Fruit fly (Drosophila melanogaster) whole organism, embryonic: ENCODE data around the gene Cpr65Az.

ENCODE experiments used
- Antp ChIP-seq: fragments of 200-800 bp; sonication (Bioruptor generic); optimal IDR thresholded peaks from 3 replicates; lab custom pipeline; 2016; ENCODE audit warnings: missing biosample characterization, missing genetic modification characterization
- CG10366 ChIP-seq: fragments of 200-800 bp; sonication (Bioruptor generic); IDR thresholded peaks from 2 replicates; pipeline ENCODE4 v1.3.6; 2022; ENCODE audit warnings: missing biosample characterization, missing genetic modification characterization
- CG10431 ChIP-seq: fragments of 200-800 bp; sonication (Bioruptor generic); optimal IDR thresholded peaks from 3 replicates; lab custom pipeline; 2018; ENCODE audit warnings: missing biosample characterization, mild to moderate bottlenecking, missing genetic modification characterization
- CG11247 ChIP-seq: fragments of 200-800 bp; sonication (Bioruptor generic); IDR thresholded peaks from 2 replicates; pipeline ENCODE4 v1.3.6; 2022; ENCODE audit warnings: missing biosample characterization, missing genetic modification characterization
- CG11723 ChIP-seq: fragments of 200-800 bp; sonication (Bioruptor generic); optimal IDR thresholded peaks from 2 replicates; lab custom pipeline; 2017; ENCODE audit warnings: missing biosample characterization, mild to moderate bottlenecking, missing genetic modification characterization
- CG12236 ChIP-seq: fragments of 200-800 bp; sonication (Bioruptor generic); optimal IDR thresholded peaks from 2 replicates; lab custom pipeline; 2016; ENCODE audit warnings: missing biosample characterization, missing genetic modification characterization
- CG12391 ChIP-seq: fragments of 200-800 bp; sonication (Bioruptor generic); optimal IDR thresholded peaks from 3 replicates; lab custom pipeline; 2018; ENCODE audit warnings: missing biosample characterization, mild to moderate bottlenecking, missing genetic modification characterization, moderate library complexity
- CG13775 ChIP-seq: fragments of 200-800 bp; sonication (Bioruptor generic); optimal IDR thresholded peaks from 3 replicates; lab custom pipeline; 2017; ENCODE audit warnings: missing biosample characterization, mild to moderate bottlenecking, missing genetic modification characterization
- CG14441 ChIP-seq: fragments of 200-800 bp; sonication (Bioruptor generic); IDR thresholded peaks from 2 replicates; pipeline ENCODE4 v1.3.6; 2022; ENCODE audit warnings: missing biosample characterization, missing genetic modification characterization
- CG17359 ChIP-seq: fragments of 200-800 bp; sonication (Bioruptor generic); optimal IDR thresholded peaks from 3 replicates; lab custom pipeline; 2018; ENCODE audit warnings: missing biosample characterization, mild to moderate bottlenecking, missing genetic modification characterization, moderate library complexity
- CG18262 ChIP-seq: fragments of 200-800 bp; optimal IDR thresholded peaks from 3 replicates; lab custom pipeline; 2019; ENCODE audit warnings: missing biosample characterization, mild to moderate bottlenecking, missing genetic modification characterization, moderate library complexity
- CG18619 ChIP-seq: fragments of 200-800 bp; sonication (Bioruptor generic); optimal IDR thresholded peaks from 3 replicates; lab custom pipeline; 2017; ENCODE audit warnings: missing biosample characterization, mild to moderate bottlenecking, missing genetic modification characterization
- CG31365 ChIP-seq: fragments of 200-800 bp; sonication (Bioruptor generic); optimal IDR thresholded peaks from 2 replicates; lab custom pipeline; 2018; ENCODE audit warnings: missing biosample characterization, mild to moderate bottlenecking, missing genetic modification characterization
- CG34376 ChIP-seq: fragments of 200-800 bp; sonication (Bioruptor generic); optimal IDR thresholded peaks from 2 replicates; lab custom pipeline; 2018; ENCODE audit warnings: missing biosample characterization, mild to moderate bottlenecking, missing genetic modification characterization
- CG3838 ChIP-seq: fragments of 200-800 bp; sonication (Bioruptor generic); optimal IDR thresholded peaks from 3 replicates; lab custom pipeline; 2016; ENCODE audit warnings: missing biosample characterization, missing genetic modification characterization
- CG5180 ChIP-seq: fragments of 200-800 bp; sonication (Bioruptor generic); optimal IDR thresholded peaks from 3 replicates; lab custom pipeline; 2017; ENCODE audit warnings: missing biosample characterization, missing genetic modification characterization, mild to moderate bottlenecking, moderate library complexity, missing genetic modification reagents
- CG5245 ChIP-seq: fragments of 200-800 bp; sonication (Bioruptor generic); optimal IDR thresholded peaks from 3 replicates; lab custom pipeline; 2016; ENCODE audit warnings: missing biosample characterization, missing genetic modification characterization
- CG6689 ChIP-seq: fragments of 200-800 bp; sonication (Bioruptor generic); IDR thresholded peaks from 2 replicates; pipeline ENCODE4 v1.3.6; 2022; ENCODE audit warnings: missing biosample characterization, missing genetic modification characterization
- CG6813 ChIP-seq: fragments of 200-800 bp; sonication (Bioruptor generic); optimal IDR thresholded peaks from 2 replicates; lab custom pipeline; 2017; ENCODE audit warnings: missing biosample characterization, missing genetic modification characterization, mild to moderate bottlenecking, moderate library complexity, missing genetic modification reagents
- CG8388 ChIP-seq: fragments of 200-800 bp; sonication (Bioruptor generic); optimal IDR thresholded peaks from 2 replicates; lab custom pipeline; 2019; ENCODE audit warnings: missing biosample characterization, mild to moderate bottlenecking, missing genetic modification characterization, moderate library complexity
- CG8765 ChIP-seq: fragments of 200-800 bp; sonication (Bioruptor generic); IDR thresholded peaks from 2 replicates; pipeline ENCODE4 v1.3.6; 2022; ENCODE audit warnings: missing biosample characterization, missing genetic modification characterization
- CG8944 ChIP-seq: fragments of 200-800 bp; sonication (Bioruptor generic); optimal IDR thresholded peaks from 3 replicates; lab custom pipeline; 2016; ENCODE audit warnings: missing biosample characterization, missing genetic modification characterization
- CoRest ChIP-seq: fragments of 200-800 bp; sonication (Bioruptor generic); optimal IDR thresholded peaks from 3 replicates; lab custom pipeline; 2018; ENCODE audit warnings: missing biosample characterization, mild to moderate bottlenecking, missing genetic modification characterization, moderate library complexity
- D19A ChIP-seq: fragments of 200-800 bp; optimal IDR thresholded peaks from 3 replicates; lab custom pipeline; 2019; ENCODE audit warnings: missing biosample characterization, mild to moderate bottlenecking, missing genetic modification characterization, moderate library complexity
- Hr51 ChIP-seq, 2 experiments: fragments of 200-800 bp; sonication (Bioruptor generic); optimal IDR thresholded peaks; 2 replicates in 1 of 2; 3 replicates in 1 of 2; lab custom pipeline; 2016 to 2018; ENCODE audit warnings: missing biosample characterization in 2 of 2, missing genetic modification characterization in 2 of 2, mild to moderate bottlenecking in 1 of 2, moderate library complexity in 1 of 2
- Mad ChIP-seq: fragments of 200-800 bp; sonication (Bioruptor generic); optimal IDR thresholded peaks from 2 replicates; lab custom pipeline; 2016; ENCODE audit warnings: missing biosample characterization, missing genetic modification characterization
- NK7.1 ChIP-seq: fragments of 200-800 bp; sonication (Bioruptor generic); optimal IDR thresholded peaks from 3 replicates; lab custom pipeline; 2016; ENCODE audit warnings: missing biosample characterization, missing genetic modification characterization
- Oli ChIP-seq: fragments of 200-800 bp; sonication (Bioruptor generic); optimal IDR thresholded peaks from 2 replicates; lab custom pipeline; 2018; ENCODE audit warnings: missing biosample characterization, mild to moderate bottlenecking, missing genetic modification characterization, moderate library complexity
- Sry-β ChIP-seq: fragments of 200-800 bp; sonication (Bioruptor generic); optimal IDR thresholded peaks from 2 replicates; lab custom pipeline; 2018; ENCODE audit warnings: missing biosample characterization, mild to moderate bottlenecking, missing genetic modification characterization, moderate library complexity
- bigmax ChIP-seq: fragments of 200-800 bp; sonication (Bioruptor generic); optimal IDR thresholded peaks from 2 replicates; lab custom pipeline; 2018; ENCODE audit warnings: missing biosample characterization, mild to moderate bottlenecking, missing genetic modification characterization
- caup ChIP-seq: fragments of 200-800 bp; sonication (Bioruptor generic); optimal IDR thresholded peaks from 3 replicates; lab custom pipeline; 2017; ENCODE audit warnings: missing biosample characterization, mild to moderate bottlenecking, missing genetic modification characterization, moderate library complexity; ENCODE audit not compliant: severe bottlenecking
- croc ChIP-seq: fragments of 200-800 bp; sonication (Bioruptor generic); conservative IDR thresholded peaks from 3 replicates; pipeline ENCODE4 v1.3.6; 2022; ENCODE audit warnings: missing biosample characterization, missing genetic modification characterization
- disco-r ChIP-seq: fragments of 200-800 bp; sonication (Bioruptor generic); optimal IDR thresholded peaks from 2 replicates; lab custom pipeline; 2016; ENCODE audit warnings: missing biosample characterization, missing genetic modification characterization
- eve ChIP-seq, 2 experiments: fragments of >200 bp; optimal IDR thresholded peaks; 2 replicates each; lab custom pipeline; 2017; ENCODE audit warnings: missing biosample characterization in 2 of 2, missing genetic modification characterization in 2 of 2
- eyg ChIP-seq: fragments of 200-800 bp; sonication (Bioruptor generic); optimal IDR thresholded peaks from 3 replicates; lab custom pipeline; 2016; ENCODE audit warnings: missing biosample characterization, missing genetic modification characterization
- fd102C ChIP-seq: fragments of 200-800 bp; sonication (Bioruptor generic); optimal IDR thresholded peaks from 2 replicates; lab custom pipeline; 2018; ENCODE audit warnings: missing biosample characterization, mild to moderate bottlenecking, missing genetic modification characterization, moderate library complexity
- fd3F ChIP-seq: fragments of 200-800 bp; sonication (Bioruptor generic); optimal IDR thresholded peaks from 2 replicates; lab custom pipeline; 2018; ENCODE audit warnings: missing biosample characterization, mild to moderate bottlenecking, missing genetic modification characterization, moderate library complexity
- gsb-n ChIP-seq: fragments of 200-800 bp; sonication (Bioruptor generic); optimal IDR thresholded peaks from 3 replicates; lab custom pipeline; 2018; ENCODE audit warnings: missing biosample characterization, mild to moderate bottlenecking, missing genetic modification characterization
- kah ChIP-seq: fragments of 200-800 bp; sonication (Bioruptor generic); optimal IDR thresholded peaks from 2 replicates; lab custom pipeline; 2018; ENCODE audit warnings: missing biosample characterization, mild to moderate bottlenecking, missing genetic modification characterization
- luna ChIP-seq: fragments of 200-800 bp; sonication (Bioruptor generic); optimal IDR thresholded peaks from 2 replicates; lab custom pipeline; 2016; ENCODE audit warnings: missing biosample characterization, missing genetic modification characterization
- mam ChIP-seq: fragments of 200-800 bp; sonication (Bioruptor generic); optimal IDR thresholded peaks from 3 replicates; lab custom pipeline; 2016; ENCODE audit warnings: missing biosample characterization, missing genetic modification characterization
- psq ChIP-seq: fragments of 200-800 bp; sonication (Bioruptor generic); optimal IDR thresholded peaks from 2 replicates; lab custom pipeline; 2017; ENCODE audit warnings: missing biosample characterization, missing genetic modification characterization
- pzg ChIP-seq: fragments of 200-800 bp; sonication (Bioruptor generic); optimal IDR thresholded peaks from 3 replicates; lab custom pipeline; 2018; ENCODE audit warnings: missing biosample characterization, mild to moderate bottlenecking, missing genetic modification characterization, moderate library complexity
- repo ChIP-seq: fragments of 200-800 bp; sonication (Bioruptor generic); optimal IDR thresholded peaks from 2 replicates; lab custom pipeline; 2016; ENCODE audit warnings: missing biosample characterization, missing genetic modification characterization
- trh ChIP-seq: fragments of 200-800 bp; sonication (Bioruptor generic); optimal IDR thresholded peaks from 2 replicates; lab custom pipeline; 2016; ENCODE audit warnings: missing biosample characterization, missing genetic modification characterization
- vnd ChIP-seq: fragments of 200-800 bp; sonication (Bioruptor generic); IDR thresholded peaks from 3 replicates; pipeline ENCODE4 v1.3.6; 2022; ENCODE audit warnings: missing biosample characterization, missing genetic modification characterization; ENCODE audit not compliant: partially characterized antibody
- wdn ChIP-seq: fragments of 200-800 bp; sonication (Bioruptor generic); IDR thresholded peaks from 2 replicates; pipeline ENCODE4 v1.3.6; 2022; ENCODE audit warnings: missing biosample characterization, missing genetic modification characterization
- wek ChIP-seq: fragments of 200-800 bp; sonication (Bioruptor generic); optimal IDR thresholded peaks from 3 replicates; lab custom pipeline; 2018; ENCODE audit warnings: missing biosample characterization, mild to moderate bottlenecking, missing genetic modification characterization, moderate library complexity

The Cpr65Az gene

DNA sequence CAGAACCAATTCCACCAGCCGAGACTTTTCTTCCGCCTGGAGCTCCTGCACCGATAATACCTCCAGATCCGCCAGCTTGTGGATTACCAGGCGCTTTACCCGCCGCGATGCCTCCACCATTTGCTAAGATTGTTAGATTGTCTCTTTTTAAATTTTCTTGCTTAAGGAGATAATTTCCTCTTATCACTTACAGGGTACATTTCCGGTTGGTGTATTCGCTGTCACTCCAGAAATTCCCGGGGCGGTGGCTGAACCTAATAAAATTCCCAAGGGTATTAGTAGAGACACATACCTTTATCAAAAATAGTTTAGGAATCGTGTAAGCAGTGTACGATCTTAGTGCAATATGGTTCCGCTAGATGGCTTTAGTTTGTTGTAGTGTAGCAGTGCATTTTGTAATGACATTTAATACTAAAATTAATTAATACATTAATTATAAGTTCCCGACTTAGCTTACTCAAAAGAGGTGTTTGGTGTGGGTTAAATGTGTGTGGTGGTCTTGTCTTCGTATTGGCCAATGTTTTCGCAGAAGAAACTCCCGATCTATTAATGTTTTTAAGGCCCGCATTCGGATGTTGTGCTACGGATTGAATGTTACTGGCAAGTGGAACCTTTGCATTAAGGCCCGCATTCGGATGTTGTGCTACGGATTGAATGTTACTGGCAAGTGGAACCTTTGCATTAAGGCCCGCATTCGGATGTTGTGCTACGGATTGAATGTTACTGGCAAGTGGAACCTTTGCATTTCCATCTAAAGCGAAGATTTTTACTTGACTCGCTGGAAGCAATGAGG is 35.8 kb upstream of the Cpr65Az start (continued):
- TF ChIP-seq disco-r (GFP tag; lab: Kevin White, UChicago): peak; percentile 65
- peak; percentile 82 for TF ChIP-seq eyg (GFP tag; lab: Kevin White, UChicago)
- peak; percentile 24 for TF ChIP-seq D19A (tag; lab: Kevin White, UChicago)
- no peak for TF ChIP-seq psq (GFP tag; lab: Kevin White, UChicago)
- peak; percentile 56 for TF ChIP-seq CG12391 (tag; lab: Kevin White, UChicago)
- TF ChIP-seq repo (GFP tag; lab: Kevin White, UChicago): peak; percentile 64
- peak; percentile 68 for TF ChIP-seq bigmax
- TF ChIP-seq CG8765: no peak
- peak; percentile 89 for TF ChIP-seq wek (GFP tag; lab: Kevin White, UChicago)
- peak; percentile 4 for TF ChIP-seq CG3838
- TF ChIP-seq kah: peak; percentile 64
- peak; percentile 64 for TF ChIP-seq CG18262 (tag; lab: Kevin White, UChicago)
- peak; percentile 54 for TF ChIP-seq CG10431 (GFP tag; lab: Kevin White, UChicago)
- no peak for TF ChIP-seq eve (GFP tag; optimal IDR thresholded peaks at IDR 0.05; lab: Kevin White, UChicago)
- TF ChIP-seq CG10366: peak; percentile 72
- TF ChIP-seq trh (GFP tag; lab: Kevin White, UChicago): peak; percentile 30
- TF ChIP-seq CoRest (tag; lab: Kevin White, UChicago): peak; percentile 39
- TF ChIP-seq fd102C (GFP tag; lab: Kevin White, UChicago): peak; percentile 82
- TF ChIP-seq vnd: no peak
- peak; percentile 39 for TF ChIP-seq CG5180 (GFP tag; lab: Kevin White, UChicago)
- peak; percentile 50 for TF ChIP-seq Antp (GFP tag; lab: Kevin White, UChicago)
- no peak for TF ChIP-seq CG8944 (GFP tag; lab: Kevin White, UChicago)
- peak; percentile 42; the same call in 1 of the 3 replicates for TF ChIP-seq croc (GFP tag; lab: Robert Waterston, UW)
- TF ChIP-seq fd3F (GFP tag; lab: Kevin White, UChicago): no peak
- TF ChIP-seq CG34376 (GFP tag; lab: Kevin White, UChicago): peak; percentile 87
- TF ChIP-seq CG11723 (GFP tag; lab: Kevin White, UChicago): peak; percentile 40
- peak; percentile 62 for TF ChIP-seq Sry-β (GFP tag; lab: Kevin White, UChicago)
- TF ChIP-seq CG13775 (GFP tag; lab: Kevin White, UChicago): peak; percentile 62
- TF ChIP-seq CG14441: peak; percentile 72
- peak; percentile 34 for TF ChIP-seq CG12236 (GFP tag; lab: Kevin White, UChicago)
- TF ChIP-seq NK7.1 (GFP tag; lab: Kevin White, UChicago): peak; percentile 79
- TF ChIP-seq Oli (tag; lab: Kevin White, UChicago): peak; percentile 40
- TF ChIP-seq pzg (GFP tag; lab: Kevin White, UChicago): peak; percentile 17
- TF ChIP-seq CG6689 (GFP tag; lab: Robert Waterston, UW): peak; percentile 66
- peak; percentile 63 for TF ChIP-seq gsb-n
- TF ChIP-seq Hr51 (GFP tag; optimal IDR thresholded peaks at IDR 0.05; lab: Kevin White, UChicago): peak; percentile 46 to 53
- TF ChIP-seq wdn: peak; percentile 49; the same call in 1 of the 2 replicates
- peak; percentile 27 for TF ChIP-seq Mad (GFP tag; lab: Kevin White, UChicago)
- TF ChIP-seq CG6813 (GFP tag; lab: Kevin White, UChicago): peak; percentile 90
- peak; percentile 81 for TF ChIP-seq luna (GFP tag; lab: Kevin White, UChicago)
- peak; percentile 75 for TF ChIP-seq CG18619
- peak; percentile 94 for TF ChIP-seq caup (GFP tag; lab: Kevin White, UChicago)
- TF ChIP-seq CG31365 (tag; lab: Kevin White, UChicago): peak; percentile 96
- TF ChIP-seq CG8388 (GFP tag; lab: Kevin White, UChicago): peak; percentile 55
- TF ChIP-seq CG11247: peak; percentile 79
- TF ChIP-seq CG5245 (GFP tag; lab: Kevin White, UChicago): peak; percentile 69
- peak; percentile 77 for TF ChIP-seq CG17359 (tag; lab: Kevin White, UChicago)
- TF ChIP-seq mam (GFP tag; lab: Kevin White, UChicago): peak; percentile 79
